Fruit fly (Drosophila melanogaster): ENCODE results near the gene comm3.

- TF ChIP-seq Dll (optimal IDR thresholded peaks at IDR 0.05) (no peak), usp (GFP tag; optimal IDR thresholded peaks at IDR 0.05) (no peak), pan (optimal IDR thresholded peaks at IDR 0.05) (no peak)
Measured at dm6 chr3L:15588514-15589138, 58.9 kb downstream of the comm3 start, which contains the start of gene RhoGAP71E.

Measured in whole organism.